Worm (Caenorhabditis elegans) whole organism, L3 larva: ENCODE results near the gene R13A1.3.

Source experiments
- R02D3.7 ChIP-seq: fragments of 150-350 bp; optimal IDR thresholded peaks from 2 replicates; lab custom pipeline; 2014; ENCODE audit warnings: missing biosample characterization, missing genetic modification characterization
- ceh-82 ChIP-seq: fragments of 150-350 bp; optimal IDR thresholded peaks from 2 replicates; lab custom pipeline; 2014; ENCODE audit warnings: missing biosample characterization, missing genetic modification characterization
- daf-12 ChIP-seq: fragments of 150-350 bp; optimal IDR thresholded peaks from 2 replicates; lab custom pipeline; 2014; ENCODE audit warnings: missing biosample characterization, missing genetic modification reagents, missing genetic modification characterization
- elt-1 ChIP-seq: fragments of 150-350 bp; optimal IDR thresholded peaks from 2 replicates; lab custom pipeline; 2014; ENCODE audit warnings: missing biosample characterization, missing genetic modification characterization
- lin-39 ChIP-seq: fragments of 150-350 bp; optimal IDR thresholded peaks from 2 replicates; lab custom pipeline; 2018; ENCODE audit warnings: missing biosample characterization, missing genetic modification reagents, missing genetic modification characterization
- tbx-2 ChIP-seq: sonication (generic microtip); optimal IDR thresholded peaks from 2 replicates; lab custom pipeline; 2016; ENCODE audit warnings: mild to moderate bottlenecking, missing genetic modification characterization, missing compliant biosample characterization
- unc-39 ChIP-seq: sonication (generic microtip); optimal IDR thresholded peaks from 4 replicates; lab custom pipeline; 2017; ENCODE audit warnings: missing biosample characterization, missing genetic modification characterization
- ztf-4 ChIP-seq: fragments of 150-350 bp; optimal IDR thresholded peaks from 2 replicates; lab custom pipeline; 2014; ENCODE audit warnings: missing biosample characterization, missing genetic modification characterization

- no peak for TF ChIP-seq lin-39 (tag; lab: Kevin White, UChicago)
- no peak for TF ChIP-seq tbx-2 (tag; lab: Kevin White, UChicago)
- no peak for TF ChIP-seq unc-39 (tag; lab: Kevin White, UChicago)
- no peak for TF ChIP-seq ceh-82
- no peak for TF ChIP-seq daf-12
- TF ChIP-seq R02D3.7 (tag; lab: Kevin White, UChicago), result no peak
- TF ChIP-seq ztf-4 (tag; lab: Kevin White, UChicago), result no peak
- no peak for TF ChIP-seq elt-1
These were observed 8.1 kb upstream of the R13A1.3 start, which contains the start of gene best-16 for ce11 chrIV:7195734-7196133.
